Fruit fly (Drosophila melanogaster) whole organism, embryonic: ENCODE results near the gene Ilp4.

ENCODE experiments used
- Asciz ChIP-seq: fragments of 200-800 bp; sonication (Bioruptor generic); optimal IDR thresholded peaks from 2 replicates; lab custom pipeline; 2017; ENCODE audit warnings: missing biosample characterization, mild to moderate bottlenecking, missing genetic modification characterization, missing genetic modification reagents
- BEAF-32 ChIP-seq: fragments of 200-800 bp; sonication (Bioruptor generic); optimal IDR thresholded peaks from 3 replicates; lab custom pipeline; 2017; ENCODE audit warnings: missing biosample characterization, missing genetic modification characterization, mild to moderate bottlenecking, moderate library complexity, missing genetic modification reagents
- CG10267 ChIP-seq: fragments of 200-800 bp; sonication (Bioruptor generic); optimal IDR thresholded peaks from 2 replicates; lab custom pipeline; 2018; ENCODE audit warnings: missing biosample characterization, mild to moderate bottlenecking, missing genetic modification characterization, moderate library complexity
- CG12104 ChIP-seq: fragments of 200-800 bp; sonication (Bioruptor generic); optimal IDR thresholded peaks from 3 replicates; lab custom pipeline; 2016; ENCODE audit warnings: missing biosample characterization, missing genetic modification characterization
- CG12155 ChIP-seq: fragments of 200-800 bp; sonication (Bioruptor generic); optimal IDR thresholded peaks from 3 replicates; lab custom pipeline; 2016; ENCODE audit warnings: missing biosample characterization, missing genetic modification characterization
- CG12659 ChIP-seq: fragments of 200-800 bp; sonication (Bioruptor generic); optimal IDR thresholded peaks from 3 replicates; lab custom pipeline; 2017; ENCODE audit warnings: mild to moderate bottlenecking, missing biosample characterization, missing genetic modification reagents, missing genetic modification characterization
- CG13424 ChIP-seq: fragments of 200-800 bp; sonication (Bioruptor generic); optimal IDR thresholded peaks from 2 replicates; lab custom pipeline; 2019; ENCODE audit warnings: missing biosample characterization, mild to moderate bottlenecking, missing genetic modification characterization, moderate library complexity
- CG14050 ChIP-seq: fragments of 200-800 bp; sonication (Bioruptor generic); IDR thresholded peaks from 3 replicates; pipeline ENCODE4 v1.3.6; 2022; ENCODE audit warnings: missing biosample characterization, missing genetic modification characterization
- CG15696 ChIP-seq: fragments of 200-800 bp; sonication (Bioruptor generic); optimal IDR thresholded peaks from 2 replicates; lab custom pipeline; 2019; ENCODE audit warnings: missing biosample characterization, mild to moderate bottlenecking, missing genetic modification characterization, moderate library complexity
- CG16813 ChIP-seq: fragments of 200-800 bp; sonication (Bioruptor generic); IDR thresholded peaks from 3 replicates; pipeline ENCODE4 v1.3.6; 2022; ENCODE audit warnings: missing biosample characterization, missing genetic modification characterization; ENCODE audit not compliant: partially characterized antibody
- CG18476 ChIP-seq: fragments of 200-800 bp; sonication (Bioruptor generic); optimal IDR thresholded peaks from 2 replicates; lab custom pipeline; 2016; ENCODE audit warnings: missing biosample characterization, mild to moderate bottlenecking, missing genetic modification characterization
- CG2116 ChIP-seq: fragments of 200-800 bp; sonication (Bioruptor generic); optimal IDR thresholded peaks from 3 replicates; lab custom pipeline; 2018; ENCODE audit warnings: missing biosample characterization, mild to moderate bottlenecking, missing genetic modification characterization
- CG30020 ChIP-seq: fragments of 200-800 bp; optimal IDR thresholded peaks from 2 replicates; lab custom pipeline; 2019; ENCODE audit warnings: missing biosample characterization, mild to moderate bottlenecking, missing genetic modification characterization, moderate library complexity
- CG32532 ChIP-seq: fragments of 200-800 bp; sonication (Bioruptor generic); IDR thresholded peaks from 2 replicates; pipeline ENCODE4 v1.3.6; 2022; ENCODE audit warnings: missing biosample characterization, missing genetic modification characterization
- CG3407 ChIP-seq: fragments of 200-800 bp; sonication (Bioruptor generic); optimal IDR thresholded peaks from 2 replicates; lab custom pipeline; 2018; ENCODE audit warnings: missing biosample characterization, mild to moderate bottlenecking, missing genetic modification characterization
- CG34224 ChIP-seq: fragments of 200-800 bp; sonication (Bioruptor generic); IDR thresholded peaks from 3 replicates; pipeline ENCODE4 v1.3.6; 2022; ENCODE audit warnings: missing biosample characterization, missing genetic modification characterization; ENCODE audit not compliant: partially characterized antibody
- CG3838 ChIP-seq: fragments of 200-800 bp; sonication (Bioruptor generic); optimal IDR thresholded peaks from 3 replicates; lab custom pipeline; 2016; ENCODE audit warnings: missing biosample characterization, missing genetic modification characterization
- CG6854 ChIP-seq: fragments of 200-800 bp; sonication (Bioruptor generic); optimal IDR thresholded peaks from 3 replicates; lab custom pipeline; 2017; ENCODE audit warnings: missing biosample characterization, mild to moderate bottlenecking, missing genetic modification characterization
- CG7556 ChIP-seq: fragments of 200-800 bp; sonication (Bioruptor generic); optimal IDR thresholded peaks from 2 replicates; lab custom pipeline; 2017; ENCODE audit warnings: missing biosample characterization, mild to moderate bottlenecking, missing genetic modification characterization
- Dbx ChIP-seq: fragments of 200-800 bp; sonication (Bioruptor generic); IDR thresholded peaks from 3 replicates; pipeline ENCODE4 v1.3.6; 2022; ENCODE audit warnings: missing biosample characterization, missing genetic modification characterization
- Dip2 ChIP-seq: fragments of 200-800 bp; sonication (Bioruptor generic); IDR thresholded peaks from 2 replicates; pipeline ENCODE4 v1.3.6; 2022; ENCODE audit warnings: missing biosample characterization, missing genetic modification characterization
- Dp ChIP-seq: fragments of 200-800 bp; sonication (Bioruptor generic); optimal IDR thresholded peaks from 2 replicates; lab custom pipeline; 2018; ENCODE audit warnings: missing biosample characterization, mild to moderate bottlenecking, missing genetic modification characterization, moderate library complexity
- Nf-YA ChIP-seq: fragments of 200-800 bp; sonication (Bioruptor generic); IDR thresholded peaks from 2 replicates; pipeline ENCODE4 v1.3.6; 2022; ENCODE audit warnings: missing biosample characterization, missing genetic modification characterization
- Oli ChIP-seq: fragments of 200-800 bp; sonication (Bioruptor generic); optimal IDR thresholded peaks from 2 replicates; lab custom pipeline; 2018; ENCODE audit warnings: missing biosample characterization, mild to moderate bottlenecking, missing genetic modification characterization, moderate library complexity
- Side ChIP-seq: fragments of 200-800 bp; sonication (Bioruptor generic); optimal IDR thresholded peaks from 2 replicates; lab custom pipeline; 2016; ENCODE audit warnings: missing biosample characterization, missing genetic modification characterization
- TFAM ChIP-seq: fragments of 200-800 bp; sonication (Bioruptor generic); optimal IDR thresholded peaks from 2 replicates; lab custom pipeline; 2017; ENCODE audit warnings: missing biosample characterization, missing genetic modification characterization, inconsistent platforms
- ase ChIP-seq: fragments of 200-800 bp; sonication (Bioruptor generic); IDR thresholded peaks from 3 replicates; pipeline ENCODE4 v1.3.6; 2022; ENCODE audit warnings: missing biosample characterization, missing genetic modification characterization
- bigmax ChIP-seq: fragments of 200-800 bp; sonication (Bioruptor generic); optimal IDR thresholded peaks from 2 replicates; lab custom pipeline; 2018; ENCODE audit warnings: missing biosample characterization, mild to moderate bottlenecking, missing genetic modification characterization
- cas ChIP-seq: fragments of 200-800 bp; sonication (Bioruptor generic); IDR thresholded peaks from 2 replicates; pipeline ENCODE4 v1.3.6; 2022; ENCODE audit warnings: missing biosample characterization, missing genetic modification characterization
- chinmo ChIP-seq: fragments of 200-800 bp; sonication (Bioruptor generic); IDR thresholded peaks from 4 replicates; pipeline ENCODE4 v1.3.6; 2022; ENCODE audit warnings: missing biosample characterization, missing genetic modification characterization; ENCODE audit not compliant: partially characterized antibody
- chn ChIP-seq: fragments of 200-800 bp; sonication (Bioruptor generic); optimal IDR thresholded peaks from 2 replicates; lab custom pipeline; 2016; ENCODE audit warnings: missing biosample characterization, missing genetic modification characterization
- crc ChIP-seq: fragments of 200-800 bp; sonication (Bioruptor generic); optimal IDR thresholded peaks from 2 replicates; lab custom pipeline; 2016; ENCODE audit warnings: missing biosample characterization, missing genetic modification characterization
- fd96Cb ChIP-seq: fragments of 200-800 bp; sonication (Bioruptor generic); optimal IDR thresholded peaks from 2 replicates; lab custom pipeline; 2018; ENCODE audit warnings: missing biosample characterization, mild to moderate bottlenecking, missing genetic modification characterization, moderate library complexity
- ftz-f1 ChIP-seq: fragments of 200-800 bp; sonication (Bioruptor generic); optimal IDR thresholded peaks from 2 replicates; lab custom pipeline; 2016; ENCODE audit warnings: missing biosample characterization, missing genetic modification characterization
- hth ChIP-seq: fragments of >200 bp; optimal IDR thresholded peaks from 2 replicates; lab custom pipeline; 2017; ENCODE audit warnings: inconsistent platforms
- ind ChIP-seq: fragments of 200-800 bp; sonication (Bioruptor generic); optimal IDR thresholded peaks from 3 replicates; lab custom pipeline; 2016; ENCODE audit warnings: missing biosample characterization, missing genetic modification characterization
- lbe ChIP-seq: fragments of 200-800 bp; sonication (Bioruptor generic); optimal IDR thresholded peaks from 2 replicates; lab custom pipeline; 2016; ENCODE audit warnings: missing biosample characterization, mild to moderate bottlenecking, missing genetic modification characterization
- lmd ChIP-seq: fragments of 200-800 bp; sonication (Bioruptor generic); IDR thresholded peaks from 2 replicates; pipeline ENCODE4 v1.3.6; 2022; ENCODE audit warnings: missing biosample characterization, missing genetic modification characterization
- maf-S ChIP-seq: fragments of 200-800 bp; sonication (Bioruptor generic); optimal IDR thresholded peaks from 2 replicates; lab custom pipeline; 2016; ENCODE audit warnings: missing biosample characterization, missing genetic modification characterization
- nerfin-1 ChIP-seq: fragments of 200-800 bp; sonication (Bioruptor generic); optimal IDR thresholded peaks from 3 replicates; lab custom pipeline; 2019; ENCODE audit warnings: missing biosample characterization, mild to moderate bottlenecking, missing genetic modification characterization, moderate library complexity
- pho ChIP-seq: fragments of 200-800 bp; sonication (Bioruptor generic); optimal IDR thresholded peaks from 2 replicates; lab custom pipeline; 2016; ENCODE audit warnings: missing biosample characterization, missing genetic modification characterization
- pita ChIP-seq: fragments of 200-800 bp; sonication (Bioruptor generic); optimal IDR thresholded peaks from 2 replicates; lab custom pipeline; 2017; ENCODE audit warnings: missing biosample characterization, mild to moderate bottlenecking, missing genetic modification characterization
- prd ChIP-seq, 3 experiments: fragments of >200 bp in 2 of 3; fragments of 200-800 bp in 1 of 3; sonication (Bioruptor generic) in 1 of 3; optimal IDR thresholded peaks in 2 of 3; IDR thresholded peaks in 1 of 3; 2 replicates in 2 of 3; 3 replicates in 1 of 3; pipeline versions ENCODE4 v1.3.6 to Lab custom; 2017 to 2022; ENCODE audit warnings: missing biosample characterization in 1 of 3, missing genetic modification characterization in 1 of 3
- pzg ChIP-seq: fragments of 200-800 bp; sonication (Bioruptor generic); optimal IDR thresholded peaks from 3 replicates; lab custom pipeline; 2018; ENCODE audit warnings: missing biosample characterization, mild to moderate bottlenecking, missing genetic modification characterization, moderate library complexity
- sisA ChIP-seq: fragments of 200-800 bp; sonication (Bioruptor generic); IDR thresholded peaks from 2 replicates; pipeline ENCODE4 v1.3.6; 2022; ENCODE audit warnings: missing biosample characterization, missing genetic modification characterization
- slbo ChIP-seq: fragments of 200-800 bp; sonication (Bioruptor generic); IDR thresholded peaks from 2 replicates; pipeline ENCODE4 v1.3.6; 2022; ENCODE audit warnings: missing biosample characterization, missing genetic modification characterization
- tio ChIP-seq: fragments of 200-800 bp; sonication (Bioruptor generic); optimal IDR thresholded peaks from 2 replicates; lab custom pipeline; 2017; ENCODE audit warnings: missing biosample characterization, missing genetic modification characterization, inconsistent platforms
- twi ChIP-seq: fragments of 200-800 bp; optimal IDR thresholded peaks from 2 replicates; lab custom pipeline; 2019; ENCODE audit warnings: missing biosample characterization, mild to moderate bottlenecking, missing genetic modification characterization, moderate library complexity
- wdn ChIP-seq: fragments of 200-800 bp; sonication (Bioruptor generic); IDR thresholded peaks from 2 replicates; pipeline ENCODE4 v1.3.6; 2022; ENCODE audit warnings: missing biosample characterization, missing genetic modification characterization
- wek ChIP-seq: fragments of 200-800 bp; sonication (Bioruptor generic); optimal IDR thresholded peaks from 3 replicates; lab custom pipeline; 2018; ENCODE audit warnings: missing biosample characterization, mild to moderate bottlenecking, missing genetic modification characterization, moderate library complexity
- zfh2 ChIP-seq: fragments of 200-800 bp; sonication (Bioruptor generic); optimal IDR thresholded peaks from 2 replicates; lab custom pipeline; 2016; ENCODE audit warnings: missing biosample characterization, missing genetic modification characterization

Ilp4 gene

DNA sequence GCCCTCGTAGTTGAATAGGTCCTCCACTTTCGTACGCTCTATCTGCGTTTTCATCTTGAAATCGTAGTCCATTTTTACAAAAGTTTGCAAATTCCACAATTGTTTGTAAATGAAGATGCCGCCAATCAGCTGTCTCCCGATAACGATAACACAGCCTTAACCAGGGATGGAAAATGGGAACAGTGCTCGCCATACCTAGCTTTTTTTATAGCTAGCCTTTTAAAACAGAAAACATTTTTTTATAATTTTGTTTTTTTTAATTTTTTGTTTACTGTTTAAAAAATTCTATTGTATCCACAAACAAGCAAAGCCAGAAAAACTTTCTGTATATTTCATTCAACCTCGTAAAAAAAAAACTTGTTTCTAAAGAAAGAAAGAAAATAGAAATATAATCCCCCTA is 34.5 kb upstream of the Ilp4 start, which contains the start of gene Cdk8 (continued):
- TF ChIP-seq CG16813 (GFP tag; lab: Robert Waterston, UW) (no peak), Asciz (GFP tag; lab: Kevin White, UChicago) (no peak), Nf-YA (GFP tag; lab: Robert Waterston, UW) (no peak), CG3407 (GFP tag; lab: Kevin White, UChicago) (no peak), chn (peak; percentile 9), CG12155 (GFP tag; lab: Kevin White, UChicago) (peak; percentile 15), wdn (0 out of 2 replicates have a peak, but pooled peaks have one; percentile 19), maf-S (no peak), cas (no peak), CG2116 (GFP tag; lab: Kevin White, UChicago) (peak; percentile 8), Dbx (GFP tag; lab: Robert Waterston, UW) (peak; percentile 39; the same call in 1 of the 3 replicates), pita (GFP tag; lab: Kevin White, UChicago) (no peak), ftz-f1 (GFP tag; lab: Kevin White, UChicago) (no peak), bigmax (no peak), slbo (GFP tag; lab: Robert Waterston, UW) (peak; percentile 77), nerfin-1 (tag; lab: Kevin White, UChicago) (peak; percentile 15), wek (GFP tag; lab: Kevin White, UChicago) (no peak), ase (GFP tag; lab: Robert Waterston, UW) (no peak), hth (lab: Kevin White, UChicago) (no peak), CG18476 (no peak), Dp (GFP tag; lab: Kevin White, UChicago) (peak; percentile 63), crc (no peak), chinmo (GFP tag; lab: Robert Waterston, UW) (no peak), lmd (GFP tag; lab: Robert Waterston, UW) (no peak; the same call in 1 of the 2 replicates), CG32532 (GFP tag; lab: Robert Waterston, UW) (peak; percentile 64), CG30020 (tag; lab: Kevin White, UChicago) (peak; percentile 42), tio (GFP tag; lab: Kevin White, UChicago) (no peak), prd (optimal IDR thresholded peaks at IDR 0.05; lab: Kevin White, UChicago) (no peak), prd (GFP tag; IDR thresholded peaks at IDR 0.05; lab: Robert Waterston, UW) (peak; percentile 40; the same call in 1 of the 3 replicates), ind (peak; percentile 49), Oli (tag; lab: Kevin White, UChicago) (no peak), sisA (GFP tag; lab: Robert Waterston, UW) (no peak), pho (GFP tag; lab: Kevin White, UChicago) (peak; percentile 41), CG13424 (tag; lab: Kevin White, UChicago) (peak; percentile 56), fd96Cb (tag; lab: Kevin White, UChicago) (peak; percentile 14), zfh2 (peak; percentile 14), CG15696 (tag; lab: Kevin White, UChicago) (peak; percentile 13), Side (GFP tag; lab: Kevin White, UChicago) (no peak), TFAM (GFP tag; lab: Kevin White, UChicago) (no peak), BEAF-32 (GFP tag; lab: Kevin White, UChicago) (peak; percentile 18), CG6854 (GFP tag; lab: Kevin White, UChicago) (no peak), CG34224 (GFP tag; lab: Robert Waterston, UW) (no peak), lbe (GFP tag; lab: Kevin White, UChicago) (no peak), CG12659 (GFP tag; lab: Kevin White, UChicago) (peak; percentile 60), CG7556 (GFP tag; lab: Kevin White, UChicago) (peak; percentile 15), CG10267 (tag; lab: Kevin White, UChicago) (peak; percentile 43), twi (no peak), Dip2 (GFP tag; lab: Robert Waterston, UW) (no peak), CG14050 (GFP tag; lab: Robert Waterston, UW) (no peak; the same call in 2 of the 3 replicates), CG12104 (GFP tag; lab: Kevin White, UChicago) (no peak), CG3838 (GFP tag; lab: Kevin White, UChicago) (no peak), pzg (peak; percentile 47)
